Fruit fly (Drosophila melanogaster) whole organism, embryonic: Measurements from ENCODE around the gene fz3.

ENCODE experiments used
- Antp ChIP-seq: fragments of 200-800 bp; sonication (Bioruptor generic); optimal IDR thresholded peaks from 3 replicates; lab custom pipeline; 2016; ENCODE audit warnings: missing biosample characterization, missing genetic modification characterization
- Awh ChIP-seq: fragments of 200-800 bp; sonication (Bioruptor generic); IDR thresholded peaks from 2 replicates; pipeline ENCODE4, ENCODE4 v1.3.6; 2022; ENCODE audit warnings: missing biosample characterization, missing genetic modification characterization
- BEAF-32 ChIP-seq: fragments of 200-800 bp; sonication (Bioruptor generic); optimal IDR thresholded peaks from 3 replicates; lab custom pipeline; 2017; ENCODE audit warnings: missing biosample characterization, missing genetic modification characterization, mild to moderate bottlenecking, moderate library complexity, missing genetic modification reagents
- Bdp1 ChIP-seq: fragments of 200-800 bp; sonication (Bioruptor generic); optimal IDR thresholded peaks from 3 replicates; lab custom pipeline; 2016; ENCODE audit warnings: missing biosample characterization, missing genetic modification characterization
- Bgb ChIP-seq: fragments of 200-800 bp; sonication (Bioruptor generic); IDR thresholded peaks from 2 replicates; pipeline ENCODE4 v1.3.6; 2022; ENCODE audit warnings: missing biosample characterization, missing genetic modification characterization; ENCODE audit not compliant: partially characterized antibody
- CG10267 ChIP-seq: fragments of 200-800 bp; sonication (Bioruptor generic); optimal IDR thresholded peaks from 2 replicates; lab custom pipeline; 2018; ENCODE audit warnings: missing biosample characterization, mild to moderate bottlenecking, missing genetic modification characterization, moderate library complexity
- CG10979 ChIP-seq: fragments of 200-800 bp; sonication (Bioruptor generic); optimal IDR thresholded peaks from 2 replicates; lab custom pipeline; 2018; ENCODE audit warnings: missing biosample characterization, mild to moderate bottlenecking, missing genetic modification characterization, moderate library complexity
- CG13287 ChIP-seq: fragments of 200-800 bp; sonication (Bioruptor generic); IDR thresholded peaks from 2 replicates; pipeline ENCODE4 v1.3.6; 2022; ENCODE audit warnings: missing biosample characterization, missing genetic modification characterization; ENCODE audit not compliant: partially characterized antibody
- CG13624 ChIP-seq: fragments of 200-800 bp; sonication (Bioruptor generic); optimal IDR thresholded peaks from 2 replicates; lab custom pipeline; 2016; ENCODE audit warnings: missing biosample characterization, missing genetic modification characterization
- CG14860 ChIP-seq: fragments of 200-800 bp; sonication (Bioruptor generic); IDR thresholded peaks from 3 replicates; pipeline ENCODE4 v1.3.6; 2022; ENCODE audit warnings: missing biosample characterization, missing genetic modification characterization; ENCODE audit not compliant: partially characterized antibody
- CG15514 ChIP-seq: fragments of 200-800 bp; sonication (Bioruptor generic); optimal IDR thresholded peaks from 3 replicates; lab custom pipeline; 2017; ENCODE audit warnings: missing biosample characterization, missing genetic modification characterization, mild to moderate bottlenecking, moderate library complexity, missing genetic modification reagents
- CG1603 ChIP-seq: fragments of 200-800 bp; sonication (Bioruptor generic); optimal IDR thresholded peaks from 2 replicates; lab custom pipeline; 2019; ENCODE audit warnings: missing biosample characterization, mild to moderate bottlenecking, missing genetic modification characterization, moderate library complexity
- CG16815 ChIP-seq: fragments of 200-800 bp; sonication (Bioruptor generic); optimal IDR thresholded peaks from 3 replicates; lab custom pipeline; 2017; ENCODE audit warnings: missing biosample characterization, mild to moderate bottlenecking, missing genetic modification characterization
- CG17361 ChIP-seq: fragments of 200-800 bp; sonication (Bioruptor generic); IDR thresholded peaks from 3 replicates; pipeline ENCODE4 v1.3.6; 2022; ENCODE audit warnings: missing biosample characterization, missing genetic modification characterization
- CG17802 ChIP-seq: fragments of 200-800 bp; sonication (Bioruptor generic); optimal IDR thresholded peaks from 2 replicates; lab custom pipeline; 2018; ENCODE audit warnings: missing biosample characterization, mild to moderate bottlenecking, missing genetic modification characterization, moderate library complexity
- CG2120 ChIP-seq: fragments of 200-800 bp; sonication (Bioruptor generic); optimal IDR thresholded peaks from 3 replicates; lab custom pipeline; 2016; ENCODE audit warnings: missing biosample characterization, missing genetic modification characterization
- CG31388 ChIP-seq: fragments of 200-800 bp; sonication (Bioruptor generic); optimal IDR thresholded peaks from 2 replicates; lab custom pipeline; 2016; ENCODE audit warnings: missing biosample characterization, missing genetic modification characterization
- CG32767 ChIP-seq: fragments of 200-800 bp; sonication (Bioruptor generic); IDR thresholded peaks from 2 replicates; pipeline ENCODE4 v1.3.6; 2022; ENCODE audit warnings: missing biosample characterization, missing genetic modification characterization
- CG3726 ChIP-seq: fragments of 200-800 bp; sonication (Bioruptor generic); IDR thresholded peaks from 3 replicates; pipeline ENCODE4, ENCODE4 v1.3.6; 2022; ENCODE audit warnings: missing biosample characterization, missing genetic modification characterization
- CG3995 ChIP-seq: fragments of 200-800 bp; sonication (Bioruptor generic); optimal IDR thresholded peaks from 3 replicates; lab custom pipeline; 2016; ENCODE audit warnings: missing biosample characterization, missing genetic modification characterization
- CG5245 ChIP-seq: fragments of 200-800 bp; sonication (Bioruptor generic); optimal IDR thresholded peaks from 3 replicates; lab custom pipeline; 2016; ENCODE audit warnings: missing biosample characterization, missing genetic modification characterization
- CG6791 ChIP-seq: fragments of 200-800 bp; sonication (Bioruptor generic); IDR thresholded peaks from 3 replicates; pipeline ENCODE4 v1.3.6; 2022; ENCODE audit warnings: missing biosample characterization, missing genetic modification characterization; ENCODE audit not compliant: partially characterized antibody
- CG9797 ChIP-seq: fragments of 200-800 bp; sonication (Bioruptor generic); optimal IDR thresholded peaks from 3 replicates; lab custom pipeline; 2018; ENCODE audit warnings: missing biosample characterization, mild to moderate bottlenecking, missing genetic modification characterization
- CG9932 ChIP-seq: fragments of 200-800 bp; sonication (Bioruptor generic); IDR thresholded peaks from 2 replicates; pipeline ENCODE4 v1.3.6; 2022; ENCODE audit warnings: missing biosample characterization, missing genetic modification characterization
- Doc3 ChIP-seq: fragments of 200-800 bp; sonication (Bioruptor generic); IDR thresholded peaks from 3 replicates; pipeline ENCODE4 v1.3.6; 2022; ENCODE audit warnings: missing biosample characterization, missing genetic modification characterization; ENCODE audit not compliant: partially characterized antibody
- Dref ChIP-seq: fragments of 200-800 bp; sonication (Bioruptor generic); IDR thresholded peaks from 2 replicates; pipeline ENCODE4 v1.3.6; 2022; ENCODE audit warnings: missing biosample characterization, missing genetic modification characterization
- Eip74EF ChIP-seq, 2 experiments: fragments of 200-800 bp in 1 of 2; fragments of >200 bp in 1 of 2; sonication (Bioruptor generic) in 1 of 2; optimal IDR thresholded peaks; 2 replicates each; lab custom pipeline; 2017 to 2019; ENCODE audit warnings: missing biosample characterization in 2 of 2, missing genetic modification characterization in 2 of 2, mild to moderate bottlenecking in 1 of 2, moderate library complexity in 1 of 2
- Gug ChIP-seq: fragments of 200-800 bp; sonication (Bioruptor generic); IDR thresholded peaks from 4 replicates; pipeline ENCODE4 v1.3.6; 2022; ENCODE audit warnings: missing biosample characterization, missing genetic modification characterization
- HLHmδ ChIP-seq: fragments of 200-800 bp; sonication (Bioruptor generic); optimal IDR thresholded peaks from 2 replicates; lab custom pipeline; 2018; ENCODE audit warnings: missing biosample characterization, mild to moderate bottlenecking, missing genetic modification characterization, moderate library complexity
- Hmx ChIP-seq: fragments of 200-800 bp; sonication (Bioruptor generic); optimal IDR thresholded peaks from 2 replicates; lab custom pipeline; 2016; ENCODE audit warnings: missing biosample characterization, missing genetic modification characterization
- MESR4 ChIP-seq: fragments of 200-800 bp; sonication (Bioruptor generic); optimal IDR thresholded peaks from 2 replicates; lab custom pipeline; 2018; ENCODE audit warnings: missing biosample characterization, mild to moderate bottlenecking, missing genetic modification characterization, moderate library complexity
- Med ChIP-seq: fragments of 200-800 bp; sonication (Bioruptor generic); peaks from one replicate; lab custom pipeline; 2016; ENCODE audit warnings: missing biosample characterization, missing genetic modification characterization, mild to moderate bottlenecking, inconsistent platforms, moderate library complexity
- NC2α ChIP-seq: fragments of 200-800 bp; sonication (Bioruptor generic); optimal IDR thresholded peaks from 2 replicates; lab custom pipeline; 2016; ENCODE audit warnings: missing biosample characterization, missing genetic modification characterization
- Oli ChIP-seq: fragments of 200-800 bp; sonication (Bioruptor generic); optimal IDR thresholded peaks from 2 replicates; lab custom pipeline; 2018; ENCODE audit warnings: missing biosample characterization, mild to moderate bottlenecking, missing genetic modification characterization, moderate library complexity
- Sry-δ ChIP-seq: fragments of 200-800 bp; sonication (Bioruptor generic); optimal IDR thresholded peaks from 2 replicates; lab custom pipeline; 2016; ENCODE audit warnings: missing biosample characterization, missing genetic modification characterization
- Xrp1 ChIP-seq: fragments of 200-800 bp; sonication (Bioruptor generic); IDR thresholded peaks from 2 replicates; pipeline ENCODE4 v1.3.6; 2022; ENCODE audit warnings: missing biosample characterization, missing genetic modification characterization
- YL-1 ChIP-seq: fragments of 200-800 bp; sonication (Bioruptor generic); optimal IDR thresholded peaks from 3 replicates; lab custom pipeline; 2017; ENCODE audit warnings: missing biosample characterization, mild to moderate bottlenecking, missing genetic modification characterization
- eyg ChIP-seq: fragments of 200-800 bp; sonication (Bioruptor generic); optimal IDR thresholded peaks from 3 replicates; lab custom pipeline; 2016; ENCODE audit warnings: missing biosample characterization, missing genetic modification characterization
- grn ChIP-seq: fragments of 200-800 bp; sonication (Bioruptor generic); optimal IDR thresholded peaks from 3 replicates; lab custom pipeline; 2017; ENCODE audit warnings: missing biosample characterization, missing genetic modification characterization
- mld ChIP-seq: fragments of 200-800 bp; sonication (Bioruptor generic); IDR thresholded peaks from 3 replicates; pipeline ENCODE4 v1.3.6; 2022; ENCODE audit warnings: missing biosample characterization, missing genetic modification characterization; ENCODE audit not compliant: partially characterized antibody
- phol ChIP-seq: fragments of 200-800 bp; sonication (Bioruptor generic); optimal IDR thresholded peaks from 3 replicates; lab custom pipeline; 2018; ENCODE audit warnings: missing biosample characterization, mild to moderate bottlenecking, missing genetic modification characterization, moderate library complexity
- pzg ChIP-seq: fragments of 200-800 bp; sonication (Bioruptor generic); optimal IDR thresholded peaks from 3 replicates; lab custom pipeline; 2018; ENCODE audit warnings: missing biosample characterization, mild to moderate bottlenecking, missing genetic modification characterization, moderate library complexity
- ro ChIP-seq: fragments of 200-800 bp; sonication (Bioruptor generic); IDR thresholded peaks from 2 replicates; pipeline ENCODE4 v1.3.6; 2022; ENCODE audit warnings: missing biosample characterization, missing genetic modification characterization
- sr ChIP-seq: fragments of 200-800 bp; sonication (Bioruptor generic); IDR thresholded peaks from 3 replicates; pipeline ENCODE4 v1.3.6; 2022; ENCODE audit warnings: missing biosample characterization, missing genetic modification characterization
- trem ChIP-seq: fragments of 200-800 bp; optimal IDR thresholded peaks from 3 replicates; lab custom pipeline; 2019; ENCODE audit warnings: missing biosample characterization, mild to moderate bottlenecking, missing genetic modification characterization, moderate library complexity
- twi ChIP-seq: fragments of 200-800 bp; optimal IDR thresholded peaks from 2 replicates; lab custom pipeline; 2019; ENCODE audit warnings: missing biosample characterization, mild to moderate bottlenecking, missing genetic modification characterization, moderate library complexity
- wor ChIP-seq: fragments of 200-800 bp; sonication (Bioruptor generic); IDR thresholded peaks from 2 replicates; pipeline ENCODE4 v1.3.6; 2022; ENCODE audit warnings: missing biosample characterization, missing genetic modification characterization
- zen2 ChIP-seq: fragments of 200-800 bp; sonication (Bioruptor generic); IDR thresholded peaks from 3 replicates; pipeline ENCODE4 v1.3.6; 2022; ENCODE audit warnings: missing biosample characterization, missing genetic modification characterization; ENCODE audit not compliant: partially characterized antibody

Gene fz3

DNA sequence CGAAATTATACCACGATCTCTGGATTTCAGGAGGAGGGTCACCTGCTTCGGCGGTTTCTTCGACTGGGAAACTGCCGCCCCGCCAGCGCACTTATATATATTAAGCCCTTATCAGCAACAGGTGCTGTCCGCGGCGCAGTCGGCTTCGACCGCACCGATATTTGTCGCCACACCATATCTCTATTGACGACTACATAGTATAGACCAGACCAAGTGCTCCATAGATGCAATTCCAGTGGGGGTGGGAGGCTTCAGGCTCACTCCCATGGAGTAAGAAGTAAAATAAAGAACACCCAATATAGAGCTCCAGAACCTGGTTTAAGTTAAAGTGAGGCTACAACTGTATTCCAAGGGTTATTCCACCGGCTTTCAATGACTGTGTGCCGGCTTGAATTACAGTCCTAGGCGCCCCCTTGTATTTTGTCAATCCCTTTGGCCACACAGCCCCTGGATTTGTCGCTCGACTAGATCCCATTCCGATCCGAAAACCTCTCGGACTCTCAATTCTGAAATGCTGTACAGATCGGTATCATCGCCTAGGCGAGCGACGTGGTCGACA is 20.4 kb downstream of the fz3 start, which contains the start of gene CG13360:
Gene CG13360, minus strand, starts transcription at position 51 of the 559 bp plus-strand sequence.
- TF ChIP-seq NC2α (GFP tag; lab: Kevin White, UChicago): no peak
- no peak for TF ChIP-seq CG5245 (GFP tag; lab: Kevin White, UChicago)
- no peak for TF ChIP-seq CG3726 (GFP tag; lab: Robert Waterston, UW)
- TF ChIP-seq YL-1 (GFP tag; lab: Kevin White, UChicago): no peak
- no peak for TF ChIP-seq eyg (GFP tag; lab: Kevin White, UChicago)
- TF ChIP-seq CG10979: no peak
- TF ChIP-seq CG16815 (GFP tag; lab: Kevin White, UChicago): no peak
- no peak for TF ChIP-seq CG9932 (GFP tag; lab: Robert Waterston, UW)
- no peak for TF ChIP-seq CG13287 (GFP tag; lab: Robert Waterston, UW)
- TF ChIP-seq Gug (GFP tag; lab: Robert Waterston, UW): no peak
- TF ChIP-seq HLHmδ (GFP tag; lab: Kevin White, UChicago): no peak
- no peak for TF ChIP-seq Bdp1
- no peak for TF ChIP-seq CG17802 (tag; lab: Kevin White, UChicago)
- TF ChIP-seq grn (GFP tag; lab: Kevin White, UChicago): no peak
- TF ChIP-seq Hmx (GFP tag; lab: Kevin White, UChicago): no peak

DNA sequence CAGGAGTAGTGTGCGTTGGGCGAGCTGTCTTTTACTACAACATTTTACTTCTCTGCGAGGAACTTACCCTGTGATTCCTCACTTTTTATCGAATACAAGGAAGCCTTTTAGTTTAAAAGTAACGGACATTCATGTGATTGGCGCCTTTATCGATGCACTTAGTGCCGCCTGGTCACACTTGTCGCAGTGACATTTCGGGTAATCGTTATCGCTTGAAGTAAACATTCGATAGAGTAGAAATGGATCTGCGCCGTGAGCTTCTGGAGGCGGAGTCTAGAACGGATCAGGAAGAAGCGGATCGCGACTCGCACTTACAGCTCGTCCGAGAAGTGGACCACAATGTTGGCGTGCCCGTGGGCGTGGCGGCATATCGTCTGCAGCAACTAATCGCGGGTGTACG is 23.2 kb downstream of the fz3 start, which contains the start of gene CG16989:
Gene CG16989, plus strand, starts transcription at position 225 of the 400 bp plus-strand sequence.
- TF ChIP-seq CG2120 (GFP tag; lab: Kevin White, UChicago) (no peak), zen2 (GFP tag; lab: Robert Waterston, UW) (0 out of 3 replicates have a peak, but pooled peaks have one; percentile 29), CG14860 (GFP tag; lab: Robert Waterston, UW) (no peak), CG6791 (peak; percentile 63; the same call in 2 of the 3 replicates), MESR4 (peak; percentile 75), Antp (GFP tag; lab: Kevin White, UChicago) (no peak), mld (no peak), trem (peak; percentile 52), Doc3 (GFP tag; lab: Robert Waterston, UW) (no peak), CG13624 (peak; percentile 51), CG3995 (GFP tag; lab: Kevin White, UChicago) (peak; percentile 11), Med (peak; percentile 34), CG17361 (GFP tag; lab: Robert Waterston, UW) (no peak), Awh (GFP tag; lab: Robert Waterston, UW) (no peak), Oli (tag; lab: Kevin White, UChicago) (no peak), CG9797 (GFP tag; lab: Kevin White, UChicago) (peak; percentile 80), phol (peak; percentile 17), YL-1 (GFP tag; lab: Kevin White, UChicago) (peak; percentile 51), pzg (peak; percentile 74), CG10267 (tag; lab: Kevin White, UChicago) (peak; percentile 34), Bgb (peak; percentile 57), Xrp1 (GFP tag; lab: Robert Waterston, UW) (no peak), Eip74EF (GFP tag; optimal IDR thresholded peaks at IDR 0.05; lab: Kevin White, UChicago) (no peak), CG32767 (GFP tag; lab: Robert Waterston, UW) (no peak), CG31388 (GFP tag; lab: Kevin White, UChicago) (no peak), CG1603 (tag; lab: Kevin White, UChicago) (peak; percentile 61), wor (GFP tag; lab: Robert Waterston, UW) (no peak), twi (tag; lab: Kevin White, UChicago) (no peak), BEAF-32 (GFP tag; lab: Kevin White, UChicago) (peak; percentile 59), CG15514 (peak; percentile 62), sr (GFP tag; lab: Robert Waterston, UW) (no peak), ro (GFP tag; lab: Robert Waterston, UW) (no peak), Sry-δ (GFP tag; lab: Kevin White, UChicago) (peak; percentile 62), Dref (GFP tag; lab: Robert Waterston, UW) (peak; percentile 80)
